Fruit fly (Drosophila melanogaster) whole organism, embryonic: ENCODE data around the gene CG7512.

Source experiments
- ATbp ChIP-seq: fragments of 200-800 bp; sonication (Bioruptor generic); optimal IDR thresholded peaks from 2 replicates; lab custom pipeline; 2017; ENCODE audit warnings: missing biosample characterization, mild to moderate bottlenecking, missing genetic modification characterization, missing genetic modification reagents
- Atf6 ChIP-seq: fragments of 200-800 bp; sonication (Bioruptor generic); IDR thresholded peaks from 2 replicates; pipeline ENCODE4 v1.3.6; 2022; ENCODE audit warnings: missing biosample characterization, missing genetic modification characterization
- Awh ChIP-seq: fragments of 200-800 bp; sonication (Bioruptor generic); IDR thresholded peaks from 2 replicates; pipeline ENCODE4, ENCODE4 v1.3.6; 2022; ENCODE audit warnings: missing biosample characterization, missing genetic modification characterization
- B-H2 ChIP-seq: fragments of 200-800 bp; sonication (Bioruptor generic); optimal IDR thresholded peaks from 2 replicates; lab custom pipeline; 2018; ENCODE audit warnings: missing biosample characterization, mild to moderate bottlenecking, missing genetic modification characterization
- CG10274 ChIP-seq: fragments of 200-800 bp; sonication (Bioruptor generic); optimal IDR thresholded peaks from 3 replicates; lab custom pipeline; 2017; ENCODE audit warnings: missing biosample characterization, mild to moderate bottlenecking, missing genetic modification characterization
- CG10366 ChIP-seq: fragments of 200-800 bp; sonication (Bioruptor generic); IDR thresholded peaks from 2 replicates; pipeline ENCODE4 v1.3.6; 2022; ENCODE audit warnings: missing biosample characterization, missing genetic modification characterization
- CG10565 ChIP-seq: fragments of 200-800 bp; sonication (Bioruptor generic); optimal IDR thresholded peaks from 3 replicates; lab custom pipeline; 2016; ENCODE audit warnings: missing biosample characterization, mild to moderate bottlenecking, missing genetic modification characterization
- CG10959 ChIP-seq: fragments of 200-800 bp; sonication (Bioruptor generic); IDR thresholded peaks from 2 replicates; pipeline ENCODE4 v1.3.6; 2022; ENCODE audit warnings: missing biosample characterization, missing genetic modification characterization
- CG11456 ChIP-seq: fragments of 200-800 bp; sonication (Bioruptor generic); IDR thresholded peaks from 3 replicates; pipeline ENCODE4 v1.3.6; 2022; ENCODE audit warnings: missing biosample characterization, missing genetic modification characterization
- CG11504 ChIP-seq: fragments of 200-800 bp; sonication (Bioruptor generic); optimal IDR thresholded peaks from 3 replicates; lab custom pipeline; 2019; ENCODE audit warnings: missing biosample characterization, mild to moderate bottlenecking, missing genetic modification characterization, moderate library complexity
- CG11695 ChIP-seq: fragments of 200-800 bp; sonication (Bioruptor generic); IDR thresholded peaks from 3 replicates; pipeline ENCODE4 v1.3.6; 2022; ENCODE audit warnings: missing biosample characterization, missing genetic modification characterization
- CG14441 ChIP-seq: fragments of 200-800 bp; sonication (Bioruptor generic); IDR thresholded peaks from 2 replicates; pipeline ENCODE4 v1.3.6; 2022; ENCODE audit warnings: missing biosample characterization, missing genetic modification characterization
- CG14667 ChIP-seq: fragments of 200-800 bp; sonication (Bioruptor generic); IDR thresholded peaks from 2 replicates; pipeline ENCODE4 v1.3.6; 2022; ENCODE audit warnings: missing biosample characterization, missing genetic modification characterization
- CG17359 ChIP-seq: fragments of 200-800 bp; sonication (Bioruptor generic); optimal IDR thresholded peaks from 3 replicates; lab custom pipeline; 2018; ENCODE audit warnings: missing biosample characterization, mild to moderate bottlenecking, missing genetic modification characterization, moderate library complexity
- CG17802 ChIP-seq: fragments of 200-800 bp; sonication (Bioruptor generic); optimal IDR thresholded peaks from 2 replicates; lab custom pipeline; 2018; ENCODE audit warnings: missing biosample characterization, mild to moderate bottlenecking, missing genetic modification characterization, moderate library complexity
- CG32532 ChIP-seq: fragments of 200-800 bp; sonication (Bioruptor generic); IDR thresholded peaks from 2 replicates; pipeline ENCODE4 v1.3.6; 2022; ENCODE audit warnings: missing biosample characterization, missing genetic modification characterization
- CG6683 ChIP-seq: fragments of 200-800 bp; sonication (Bioruptor generic); optimal IDR thresholded peaks from 2 replicates; lab custom pipeline; 2017; ENCODE audit warnings: missing biosample characterization, mild to moderate bottlenecking, missing genetic modification characterization, missing genetic modification reagents
- CG6765 ChIP-seq: fragments of 200-800 bp; sonication (Bioruptor generic); optimal IDR thresholded peaks from 3 replicates; lab custom pipeline; 2017; ENCODE audit warnings: missing biosample characterization, mild to moderate bottlenecking, missing genetic modification characterization
- Camta ChIP-seq: fragments of 200-800 bp; sonication (Bioruptor generic); optimal IDR thresholded peaks from 2 replicates; lab custom pipeline; 2016; ENCODE audit warnings: missing biosample characterization, missing genetic modification characterization
- Dll ChIP-seq: fragments of 200-800 bp; sonication (Bioruptor generic); IDR thresholded peaks from 4 replicates; pipeline ENCODE4 v1.3.6; 2022; ENCODE audit warnings: missing biosample characterization, missing genetic modification characterization; ENCODE audit not compliant: partially characterized antibody
- HmgZ ChIP-seq: fragments of 200-800 bp; sonication (Bioruptor generic); optimal IDR thresholded peaks from 2 replicates; lab custom pipeline; 2018; ENCODE audit warnings: missing biosample characterization, mild to moderate bottlenecking, missing genetic modification characterization
- Mrtf ChIP-seq: fragments of 200-800 bp; sonication (Bioruptor generic); IDR thresholded peaks from 3 replicates; pipeline ENCODE4 v1.3.6; 2022; ENCODE audit warnings: missing biosample characterization, missing genetic modification characterization
- Six4 ChIP-seq: fragments of 200-800 bp; sonication (Bioruptor generic); optimal IDR thresholded peaks from 2 replicates; lab custom pipeline; 2016; ENCODE audit warnings: missing biosample characterization, missing genetic modification characterization
- Sox100B ChIP-seq: fragments of 200-800 bp; sonication (Bioruptor generic); optimal IDR thresholded peaks from 3 replicates; lab custom pipeline; 2018; ENCODE audit warnings: missing biosample characterization, mild to moderate bottlenecking, missing genetic modification characterization
- Xrp1 ChIP-seq: fragments of 200-800 bp; sonication (Bioruptor generic); IDR thresholded peaks from 2 replicates; pipeline ENCODE4 v1.3.6; 2022; ENCODE audit warnings: missing biosample characterization, missing genetic modification characterization
- ac ChIP-seq: fragments of 200-800 bp; sonication (Bioruptor generic); optimal IDR thresholded peaks from 3 replicates; lab custom pipeline; 2017; ENCODE audit warnings: missing biosample characterization, mild to moderate bottlenecking, missing genetic modification characterization
- br ChIP-seq: fragments of >200 bp; optimal IDR thresholded peaks from 2 replicates; lab custom pipeline; 2017
- cg ChIP-seq: fragments of 200-800 bp; sonication (Bioruptor generic); optimal IDR thresholded peaks from 3 replicates; lab custom pipeline; 2019; ENCODE audit warnings: missing biosample characterization, mild to moderate bottlenecking, missing genetic modification characterization, moderate library complexity
- chinmo ChIP-seq: fragments of 200-800 bp; sonication (Bioruptor generic); IDR thresholded peaks from 4 replicates; pipeline ENCODE4 v1.3.6; 2022; ENCODE audit warnings: missing biosample characterization, missing genetic modification characterization; ENCODE audit not compliant: partially characterized antibody
- cwo ChIP-seq: fragments of 200-800 bp; sonication (Bioruptor generic); optimal IDR thresholded peaks from 3 replicates; lab custom pipeline; 2017; ENCODE audit warnings: missing biosample characterization, missing genetic modification characterization, mild to moderate bottlenecking, moderate library complexity, missing genetic modification reagents
- disco-r ChIP-seq: fragments of 200-800 bp; sonication (Bioruptor generic); optimal IDR thresholded peaks from 2 replicates; lab custom pipeline; 2016; ENCODE audit warnings: missing biosample characterization, missing genetic modification characterization
- fd102C ChIP-seq: fragments of 200-800 bp; sonication (Bioruptor generic); optimal IDR thresholded peaks from 2 replicates; lab custom pipeline; 2018; ENCODE audit warnings: missing biosample characterization, mild to moderate bottlenecking, missing genetic modification characterization, moderate library complexity
- gt ChIP-seq: fragments of 200-800 bp; sonication (Bioruptor generic); IDR thresholded peaks from 2 replicates; pipeline ENCODE4 v1.3.6; 2022; ENCODE audit warnings: missing biosample characterization, missing genetic modification characterization
- insv ChIP-seq, 2 experiments: fragments of 200-800 bp; sonication (Bioruptor generic); optimal IDR thresholded peaks; 3 replicates each; lab custom pipeline; 2016 to 2018; ENCODE audit warnings: missing biosample characterization in 2 of 2, missing genetic modification characterization in 2 of 2
- mirr ChIP-seq: fragments of 200-800 bp; sonication (Bioruptor generic); optimal IDR thresholded peaks from 3 replicates; lab custom pipeline; 2018; ENCODE audit warnings: missing biosample characterization, mild to moderate bottlenecking, missing genetic modification characterization
- nerfin-2 ChIP-seq: fragments of 200-800 bp; sonication (Bioruptor generic); IDR thresholded peaks from 2 replicates; pipeline ENCODE4 v1.3.6; 2022; ENCODE audit warnings: missing biosample characterization, missing genetic modification characterization; ENCODE audit not compliant: partially characterized antibody
- pros ChIP-seq: fragments of 200-800 bp; sonication (Bioruptor generic); optimal IDR thresholded peaks from 3 replicates; lab custom pipeline; 2019; ENCODE audit warnings: missing biosample characterization, mild to moderate bottlenecking, missing genetic modification characterization, moderate library complexity
- salm ChIP-seq: fragments of 200-800 bp; sonication (Bioruptor generic); optimal IDR thresholded peaks from 2 replicates; lab custom pipeline; 2018; ENCODE audit warnings: missing biosample characterization, mild to moderate bottlenecking, missing genetic modification characterization
- sens ChIP-seq: fragments of 200-800 bp; sonication (Bioruptor generic); peaks from one replicate; lab custom pipeline; 2016; ENCODE audit warnings: missing biosample characterization, missing genetic modification characterization
- slp2 ChIP-seq: fragments of 200-800 bp; sonication (Bioruptor generic); optimal IDR thresholded peaks from 2 replicates; lab custom pipeline; 2016; ENCODE audit warnings: missing biosample characterization, missing genetic modification characterization
- sna ChIP-seq: fragments of 200-800 bp; sonication (Bioruptor generic); IDR thresholded peaks from 2 replicates; pipeline ENCODE4 v1.3.6; 2022; ENCODE audit warnings: missing biosample characterization, missing genetic modification characterization; ENCODE audit not compliant: partially characterized antibody
- tna ChIP-seq: fragments of 200-800 bp; sonication (Bioruptor generic); IDR thresholded peaks from 2 replicates; pipeline ENCODE4 v1.3.6; 2022; ENCODE audit warnings: missing biosample characterization, missing genetic modification characterization; ENCODE audit not compliant: partially characterized antibody
- tx ChIP-seq: fragments of 200-800 bp; sonication (Bioruptor generic); optimal IDR thresholded peaks from 2 replicates; lab custom pipeline; 2016; ENCODE audit warnings: missing biosample characterization, missing genetic modification characterization

The CG7512 gene

DNA sequence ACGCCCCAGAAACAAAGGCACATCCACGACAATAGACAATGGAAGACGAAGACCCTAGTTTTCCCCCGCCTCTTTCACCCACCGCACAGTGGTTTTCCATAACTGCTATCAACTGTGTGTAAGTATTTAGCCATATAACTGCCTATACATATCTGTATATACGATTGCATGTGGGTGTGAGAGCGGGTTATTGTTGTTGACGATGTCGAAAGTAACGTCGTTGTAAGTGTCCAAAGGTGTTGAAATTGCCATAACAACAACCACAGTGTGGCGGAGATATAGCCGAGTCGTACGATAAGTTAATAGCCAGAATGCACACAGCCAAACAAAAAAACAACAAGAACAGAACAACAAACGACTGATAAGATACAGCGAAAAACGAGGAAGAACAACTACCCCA lies 17.8 kb downstream of the CG7512 start (continued):
- TF ChIP-seq CG32532 (GFP tag; lab: Robert Waterston, UW) (peak; percentile 37; the same call in 1 of the 2 replicates), ac (GFP tag; lab: Kevin White, UChicago) (no peak), CG6683 (GFP tag; lab: Kevin White, UChicago) (no peak), sna (GFP tag; lab: Robert Waterston, UW) (no peak), tx (GFP tag; lab: Kevin White, UChicago) (no peak), CG6765 (no peak), CG17802 (tag; lab: Kevin White, UChicago) (no peak), disco-r (GFP tag; lab: Kevin White, UChicago) (no peak), CG11456 (GFP tag; lab: Robert Waterston, UW) (0 out of 3 replicates have a peak, but pooled peaks have one; percentile 19), CG17359 (tag; lab: Kevin White, UChicago) (peak; percentile 12), CG11504 (no peak), Camta (GFP tag; lab: Kevin White, UChicago) (no peak), CG14667 (GFP tag; lab: Robert Waterston, UW) (no peak), cwo (GFP tag; lab: Kevin White, UChicago) (peak; percentile 14), Mrtf (0 out of 3 replicates have a peak, but pooled peaks have one; percentile 8), CG10959 (GFP tag; lab: Robert Waterston, UW) (no peak), B-H2 (GFP tag; lab: Kevin White, UChicago) (no peak), slp2 (no peak), Atf6 (GFP tag; lab: Robert Waterston, UW) (no peak), CG14441 (GFP tag; lab: Robert Waterston, UW) (no peak), CG10274 (GFP tag; lab: Kevin White, UChicago) (no peak), Sox100B (no peak), gt (GFP tag; lab: Robert Waterston, UW) (no peak), tna (GFP tag; lab: Robert Waterston, UW) (0 out of 2 replicates have a peak, but pooled peaks have one; percentile 8), br (lab: Kevin White, UChicago) (no peak), Six4 (GFP tag; lab: Kevin White, UChicago) (no peak), cg (peak; percentile 25), sens (GFP tag; lab: Kevin White, UChicago) (no peak), CG10565 (no peak), HmgZ (tag; lab: Kevin White, UChicago) (no peak), salm (tag; lab: Kevin White, UChicago) (no peak), Dll (no peak), chinmo (GFP tag; lab: Robert Waterston, UW) (0 out of 4 replicates have a peak, but pooled peaks have one; percentile 16), Xrp1 (GFP tag; lab: Robert Waterston, UW) (no peak; the same call in 1 of the 2 replicates), CG10366 (GFP tag; lab: Robert Waterston, UW) (no peak), nerfin-2 (GFP tag; lab: Robert Waterston, UW) (no peak), pros (GFP tag; lab: Kevin White, UChicago) (no peak), Awh (GFP tag; lab: Robert Waterston, UW) (no peak), insv (GFP tag; optimal IDR thresholded peaks at IDR 0.05; lab: Kevin White, UChicago) (no peak), fd102C (no peak), ATbp (GFP tag; lab: Kevin White, UChicago) (peak; percentile 36), CG11695 (GFP tag; lab: Robert Waterston, UW) (0 out of 3 replicates have a peak, but pooled peaks have one; percentile 10), mirr (GFP tag; lab: Kevin White, UChicago) (peak; percentile 87)
- TF ChIP-seq, all 482 proteins: peak for 24
